Fruit fly (Drosophila melanogaster): Measurements from ENCODE around the gene Syx17.

Gene Syx17

DNA sequence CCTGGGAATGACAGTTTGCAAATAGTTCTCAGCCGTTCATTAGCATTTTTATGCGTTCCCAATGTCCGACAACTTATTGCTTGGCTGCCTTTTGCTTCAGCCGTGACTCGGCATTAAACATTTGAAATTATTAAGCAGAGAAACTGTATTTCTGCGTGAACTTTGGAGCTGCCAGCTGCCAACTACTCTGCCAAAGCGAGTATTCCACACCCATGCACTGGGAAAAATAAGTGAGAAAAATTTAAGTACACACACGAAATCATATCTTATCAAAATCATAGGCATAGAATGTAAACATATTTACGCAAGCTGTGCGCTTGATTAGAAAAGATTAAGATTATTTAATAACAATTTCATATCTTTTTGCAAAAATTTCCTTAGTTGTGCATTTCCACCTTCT lies 9.7 kb downstream of the Syx17 start (continued):
- TF ChIP-seq CG17385 (GFP tag; optimal IDR thresholded peaks at IDR 0.05): peak; percentile 39
- no peak for TF ChIP-seq h (optimal IDR thresholded peaks at IDR 0.05)
- TF ChIP-seq Dref (GFP tag; IDR thresholded peaks at IDR 0.05): no peak
- no peak for TF ChIP-seq CG30020 (tag; optimal IDR thresholded peaks at IDR 0.05)
- TF ChIP-seq Ada2b (GFP tag; IDR thresholded peaks at IDR 0.05): peak; percentile 67
- no peak for TF ChIP-seq CG10462 (GFP tag; optimal IDR thresholded peaks at IDR 0.05)
- peak; percentile 80 for TF ChIP-seq sens (GFP tag)
- TF ChIP-seq ttk (GFP tag; IDR thresholded peaks at IDR 0.05): peak; percentile 65
- TF ChIP-seq Blimp-1 (GFP tag; optimal IDR thresholded peaks at IDR 0.05): no peak
- TF ChIP-seq cato (GFP tag; optimal IDR thresholded peaks at IDR 0.05; ENCODE audit: borderline replicate concordance): no peak
- TF ChIP-seq CG11560 (tag; IDR thresholded peaks at IDR 0.05): peak; percentile 56; the same call in 1 of the 3 replicates
- TF ChIP-seq CG6175 (GFP tag; IDR thresholded peaks at IDR 0.05): peak; percentile 72; the same call in 1 of the 3 replicates
- no peak for TF ChIP-seq CG6654 (GFP tag; optimal IDR thresholded peaks at IDR 0.05)
- no peak for TF ChIP-seq Bgb (GFP tag; IDR thresholded peaks at IDR 0.05; ENCODE audit: partially characterized antibody)
- no peak for TF ChIP-seq psq (GFP tag; optimal IDR thresholded peaks at IDR 0.05)
- no peak for TF ChIP-seq CG10431 (GFP tag; optimal IDR thresholded peaks at IDR 0.05)
- no peak for TF ChIP-seq HmgZ (tag; optimal IDR thresholded peaks at IDR 0.05)
- no peak for TF ChIP-seq Lpt (GFP tag; optimal IDR thresholded peaks at IDR 0.05)
- peak; percentile 55; the same call in 1 of the 3 replicates for TF ChIP-seq ase (GFP tag; IDR thresholded peaks at IDR 0.05)
- no peak for TF ChIP-seq Kr (GFP tag; optimal IDR thresholded peaks at IDR 0.05)
- no peak for TF ChIP-seq HLH4C (GFP tag; IDR thresholded peaks at IDR 0.05; ENCODE audit: partially characterized antibody)
- TF ChIP-seq Awh (GFP tag; IDR thresholded peaks at IDR 0.05): 0 out of 2 replicates have a peak, but pooled peaks have one; percentile 51
- no peak for TF ChIP-seq Nf-YB (GFP tag; optimal IDR thresholded peaks at IDR 0.05)
- TF ChIP-seq CG4820 (GFP tag; optimal IDR thresholded peaks at IDR 0.05): no peak
- no peak for TF ChIP-seq CG17912 (GFP tag; optimal IDR thresholded peaks at IDR 0.05)
- no peak for TF ChIP-seq odd (GFP tag; optimal IDR thresholded peaks at IDR 0.05)
- no peak for TF ChIP-seq H15 (GFP tag; IDR thresholded peaks at IDR 0.05)
- TF ChIP-seq CG15479 (GFP tag; optimal IDR thresholded peaks at IDR 0.05): no peak
- TF ChIP-seq CG11504 (tag; optimal IDR thresholded peaks at IDR 0.05): peak; percentile 8
- 0 out of 3 replicates have a peak, but pooled peaks have one; percentile 39 for TF ChIP-seq C15 (GFP tag; IDR thresholded peaks at IDR 0.05)
- peak; percentile 3 for TF ChIP-seq Bdp1 (GFP tag; optimal IDR thresholded peaks at IDR 0.05)
- TF ChIP-seq pzg (GFP tag; optimal IDR thresholded peaks at IDR 0.05): no peak
- peak; percentile 45 for TF ChIP-seq Oli (tag; optimal IDR thresholded peaks at IDR 0.05)
- TF ChIP-seq amos (GFP tag; IDR thresholded peaks at IDR 0.05; ENCODE audit: partially characterized antibody): no peak
- TF ChIP-seq CG6791 (GFP tag; IDR thresholded peaks at IDR 0.05; ENCODE audit: partially characterized antibody): no peak
- no peak for TF ChIP-seq ara (GFP tag; IDR thresholded peaks at IDR 0.05)
- TF ChIP-seq CG15269 (tag; optimal IDR thresholded peaks at IDR 0.05): peak; percentile 40
- TF ChIP-seq CG11093 (GFP tag; IDR thresholded peaks at IDR 0.05): 0 out of 3 replicates have a peak, but pooled peaks have one; percentile 30
- TF ChIP-seq CG8924 (tag; optimal IDR thresholded peaks at IDR 0.05): peak; percentile 9
- TF ChIP-seq HLH3B (GFP tag; IDR thresholded peaks at IDR 0.05): peak; percentile 61; the same call in 1 of the 2 replicates
- peak; percentile 19 for TF ChIP-seq Fer3 (tag; optimal IDR thresholded peaks at IDR 0.05)
- no peak for TF ChIP-seq CG9876 (GFP tag; optimal IDR thresholded peaks at IDR 0.05)
- TF ChIP-seq Lhr (GFP tag; optimal IDR thresholded peaks at IDR 0.05): no peak
- no peak for TF ChIP-seq CG3163 (GFP tag; optimal IDR thresholded peaks at IDR 0.05)
- TF ChIP-seq CG12155 (GFP tag; optimal IDR thresholded peaks at IDR 0.05): peak; percentile 31
- TF ChIP-seq dmrt11E (tag; optimal IDR thresholded peaks at IDR 0.05): no peak
- no peak for TF ChIP-seq zen2 (GFP tag; IDR thresholded peaks at IDR 0.05; ENCODE audit: partially characterized antibody)
- no peak for TF ChIP-seq CG2712 (tag; optimal IDR thresholded peaks at IDR 0.05)
- TF ChIP-seq CG7271 (tag; optimal IDR thresholded peaks at IDR 0.05): no peak
- no peak for TF ChIP-seq CG13424 (tag; optimal IDR thresholded peaks at IDR 0.05)
- no peak for TF ChIP-seq CG10959 (GFP tag; IDR thresholded peaks at IDR 0.05)
